Worm (Caenorhabditis elegans) whole organism, L2 larva: Measurements from ENCODE around the gene C03H5.4.

Source experiments
- C34F6.9 ChIP-seq: fragments of 150-350 bp; optimal IDR thresholded peaks from 2 replicates; lab custom pipeline; 2014; ENCODE audit warnings: missing biosample characterization, missing genetic modification characterization
- F13H6.1 ChIP-seq: sonication (generic microtip); optimal IDR thresholded peaks from 2 replicates; lab custom pipeline; 2016; ENCODE audit warnings: missing genetic modification characterization, missing compliant biosample characterization
- R02D3.7 ChIP-seq: fragments of 150-350 bp; optimal IDR thresholded peaks from 2 replicates; lab custom pipeline; 2014; ENCODE audit warnings: missing biosample characterization, missing genetic modification characterization
- Y55F3AM.14 ChIP-seq: fragments of 200-800 bp; sonication (Bioruptor generic); optimal IDR thresholded peaks from 2 replicates; lab custom pipeline; 2018; ENCODE audit warnings: mild to moderate bottlenecking, missing genetic modification characterization, missing compliant biosample characterization
- ZK546.5 ChIP-seq: sonication (generic microtip); optimal IDR thresholded peaks from 2 replicates; lab custom pipeline; 2017; ENCODE audit warnings: missing biosample characterization, missing genetic modification characterization
- alr-1 ChIP-seq: fragments of 150-350 bp; optimal IDR thresholded peaks from 2 replicates; lab custom pipeline; 2014; ENCODE audit warnings: missing biosample characterization, missing genetic modification characterization
- ceh-16 ChIP-seq: fragments of 150-350 bp; optimal IDR thresholded peaks from 2 replicates; lab custom pipeline; 2014; ENCODE audit warnings: missing biosample characterization, missing genetic modification characterization
- ceh-82 ChIP-seq: fragments of 150-350 bp; optimal IDR thresholded peaks from 2 replicates; lab custom pipeline; 2014; ENCODE audit warnings: missing biosample characterization, missing genetic modification characterization
- crh-2 ChIP-seq: sonication (generic microtip); optimal IDR thresholded peaks from 2 replicates; lab custom pipeline; 2017; ENCODE audit warnings: missing biosample characterization, missing genetic modification characterization
- dmd-4 ChIP-seq: sonication (generic microtip); optimal IDR thresholded peaks from 2 replicates; lab custom pipeline; 2017; ENCODE audit warnings: missing biosample characterization, missing genetic modification characterization
- elt-1 ChIP-seq: fragments of 150-350 bp; optimal IDR thresholded peaks from 2 replicates; lab custom pipeline; 2014; ENCODE audit warnings: missing biosample characterization, missing genetic modification characterization
- elt-3 ChIP-seq: sonication (generic microtip); optimal IDR thresholded peaks from 2 replicates; lab custom pipeline; 2017; ENCODE audit warnings: missing biosample characterization, missing genetic modification characterization
- fos-1 ChIP-seq: fragments of 150-350 bp; optimal IDR thresholded peaks from 2 replicates; lab custom pipeline; 2014; ENCODE audit warnings: missing biosample characterization, missing genetic modification characterization
- gmeb-1 ChIP-seq: fragments of 150-350 bp; optimal IDR thresholded peaks from 2 replicates; lab custom pipeline; 2014; ENCODE audit warnings: missing biosample characterization, missing genetic modification characterization
- lin-11 ChIP-seq: fragments of 150-350 bp; sonication (generic microtip); optimal IDR thresholded peaks from 2 replicates; lab custom pipeline; 2014; ENCODE audit warnings: missing biosample characterization, missing genetic modification characterization, inconsistent platforms, mixed read lengths
- lin-13 ChIP-seq: fragments of 150-350 bp; optimal IDR thresholded peaks from 2 replicates; lab custom pipeline; 2014; ENCODE audit warnings: missing biosample characterization, missing genetic modification reagents, missing genetic modification characterization
- lin-39 ChIP-seq: fragments of 150-350 bp; optimal IDR thresholded peaks from 2 replicates; lab custom pipeline; 2014; ENCODE audit warnings: missing biosample characterization, missing genetic modification reagents, missing genetic modification characterization
- lsy-2 ChIP-seq, 2 experiments: fragments of 150-350 bp in 1 of 2; sonication (generic microtip) in 1 of 2; optimal IDR thresholded peaks; 2 replicates each; lab custom pipeline; 2014 to 2017; ENCODE audit warnings: missing biosample characterization in 2 of 2, missing genetic modification characterization in 2 of 2
- mab-5 ChIP-seq: fragments of 150-350 bp; optimal IDR thresholded peaks from 2 replicates; lab custom pipeline; 2014; ENCODE audit warnings: missing biosample characterization, missing genetic modification characterization
- mbf-1 ChIP-seq: sonication (generic microtip); optimal IDR thresholded peaks from 2 replicates; lab custom pipeline; 2017; ENCODE audit warnings: missing biosample characterization, missing genetic modification characterization
- mdl-1 ChIP-seq, 2 experiments: fragments of 150-350 bp in 1 of 2; sonication (generic microtip) in 1 of 2; optimal IDR thresholded peaks; 2 replicates each; lab custom pipeline; 2017; ENCODE audit warnings: missing biosample characterization in 2 of 2, missing genetic modification characterization in 2 of 2
- nhr-10 ChIP-seq: sonication (generic microtip); optimal IDR thresholded peaks from 2 replicates; lab custom pipeline; 2017; ENCODE audit warnings: missing biosample characterization, missing genetic modification characterization
- nhr-11 ChIP-seq: fragments of 150-350 bp; optimal IDR thresholded peaks from 2 replicates; lab custom pipeline; 2014; ENCODE audit warnings: missing biosample characterization, missing genetic modification characterization
- nhr-12 ChIP-seq: fragments of 150-350 bp; optimal IDR thresholded peaks from 2 replicates; lab custom pipeline; 2014; ENCODE audit warnings: missing biosample characterization, missing genetic modification characterization
- nhr-129 ChIP-seq: fragments of 150-350 bp; optimal IDR thresholded peaks from 2 replicates; lab custom pipeline; 2014; ENCODE audit warnings: missing biosample characterization, missing genetic modification characterization
- nhr-21 ChIP-seq: fragments of 150-350 bp; optimal IDR thresholded peaks from 2 replicates; lab custom pipeline; 2014; ENCODE audit warnings: missing biosample characterization, missing genetic modification characterization
- nhr-23 ChIP-seq: fragments of 150-350 bp; optimal IDR thresholded peaks from 2 replicates; lab custom pipeline; 2014; ENCODE audit warnings: missing biosample characterization, missing genetic modification reagents, missing genetic modification characterization
- nhr-237 ChIP-seq: fragments of 150-350 bp; optimal IDR thresholded peaks from 2 replicates; lab custom pipeline; 2014; ENCODE audit warnings: missing biosample characterization, missing genetic modification characterization
- nhr-25 ChIP-seq: fragments of 150-350 bp; sonication (generic microtip); optimal IDR thresholded peaks from 3 replicates; lab custom pipeline; 2014; ENCODE audit warnings: missing biosample characterization, missing genetic modification characterization
- nhr-6 ChIP-seq: fragments of 150-350 bp; optimal IDR thresholded peaks from 2 replicates; lab custom pipeline; 2014; ENCODE audit warnings: missing biosample characterization, missing genetic modification characterization
- peb-1 ChIP-seq: fragments of 150-350 bp; optimal IDR thresholded peaks from 2 replicates; lab custom pipeline; 2014; ENCODE audit warnings: missing biosample characterization, missing genetic modification characterization
- sem-4 ChIP-seq: fragments of 150-350 bp; optimal IDR thresholded peaks from 2 replicates; lab custom pipeline; 2014; ENCODE audit warnings: missing biosample characterization, missing genetic modification reagents, missing genetic modification characterization
- skn-1 ChIP-seq: sonication (generic microtip); optimal IDR thresholded peaks from 2 replicates; lab custom pipeline; 2017; ENCODE audit warnings: missing biosample characterization, missing genetic modification characterization
- sma-9 ChIP-seq, 2 experiments: fragments of 150-350 bp in 1 of 2; sonication (generic microtip) in 1 of 2; optimal IDR thresholded peaks; 2 replicates each; lab custom pipeline; 2014 to 2016; ENCODE audit warnings: missing genetic modification characterization in 2 of 2, mild to moderate bottlenecking in 1 of 2, missing biosample characterization in 1 of 2, missing compliant biosample characterization in 1 of 2, missing genetic modification reagents in 1 of 2, moderate library complexity in 1 of 2
- snpc-4 ChIP-seq: fragments of 150-350 bp; optimal IDR thresholded peaks from 2 replicates; lab custom pipeline; 2014; ENCODE audit warnings: missing biosample characterization, missing genetic modification characterization
- unc-55 ChIP-seq: fragments of 150-350 bp; sonication (generic microtip); optimal IDR thresholded peaks from 3 replicates; lab custom pipeline; 2014; ENCODE audit warnings: missing biosample characterization, missing genetic modification reagents, missing genetic modification characterization
- ztf-1 ChIP-seq: fragments of 200-800 bp; sonication (Bioruptor generic); conservative IDR thresholded peaks from 2 replicates; pipeline ENCODE4 v1.3.6; 2022; ENCODE audit warnings: missing genetic modification characterization, missing compliant biosample characterization
- ztf-11 ChIP-seq: sonication (generic microtip); optimal IDR thresholded peaks from 2 replicates; lab custom pipeline; 2017; ENCODE audit warnings: missing biosample characterization, missing genetic modification characterization
- ztf-4 ChIP-seq: fragments of 150-350 bp; optimal IDR thresholded peaks from 2 replicates; lab custom pipeline; 2014; ENCODE audit warnings: missing biosample characterization, missing genetic modification characterization

Gene C03H5.4

DNA sequence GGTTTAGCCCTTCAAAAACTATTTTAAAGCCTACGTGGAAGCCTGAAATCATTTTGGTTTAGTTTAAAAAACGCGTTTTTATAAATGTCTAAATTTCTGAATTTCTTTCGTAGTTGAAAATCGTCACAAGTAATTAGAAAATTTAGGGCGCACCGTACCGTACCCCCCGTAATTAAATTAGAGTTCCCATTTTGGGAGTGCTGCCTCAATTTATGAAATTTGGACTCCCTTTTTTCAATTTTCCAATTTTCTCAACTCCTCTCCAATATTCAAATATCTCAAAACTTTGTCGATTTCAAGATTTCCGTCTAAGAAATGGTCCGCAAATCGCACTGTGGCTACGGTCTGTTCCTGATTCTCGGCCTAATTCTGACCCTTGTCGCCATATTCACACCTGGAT lies 34.8 kb upstream of the C03H5.4 start, which contains the start of gene clc-31:
TSS of gene clc-31 (plus strand) at position 301 of the 400 bp plus-strand sequence.
- TF ChIP-seq nhr-23 (tag; lab: Kevin White, UChicago) (no peak), nhr-129 (tag; lab: Kevin White, UChicago) (no peak), ZK546.5 (tag; lab: Kevin White, UChicago) (no peak), lin-11 (tag; lab: Kevin White, UChicago) (no peak), ceh-16 (tag; lab: Kevin White, UChicago) (no peak), mdl-1 (tag; optimal IDR thresholded peaks at IDR 0.05; lab: Kevin White, UChicago) (no peak), nhr-6 (tag; lab: Kevin White, UChicago) (no peak), nhr-21 (tag; lab: Kevin White, UChicago) (no peak), nhr-12 (tag; lab: Kevin White, UChicago) (no peak), mab-5 (tag; lab: Kevin White, UChicago) (no peak), C34F6.9 (tag; lab: Kevin White, UChicago) (no peak), fos-1 (tag; lab: Kevin White, UChicago) (no peak), ceh-82 (no peak), sem-4 (tag; lab: Kevin White, UChicago) (no peak)

DNA sequence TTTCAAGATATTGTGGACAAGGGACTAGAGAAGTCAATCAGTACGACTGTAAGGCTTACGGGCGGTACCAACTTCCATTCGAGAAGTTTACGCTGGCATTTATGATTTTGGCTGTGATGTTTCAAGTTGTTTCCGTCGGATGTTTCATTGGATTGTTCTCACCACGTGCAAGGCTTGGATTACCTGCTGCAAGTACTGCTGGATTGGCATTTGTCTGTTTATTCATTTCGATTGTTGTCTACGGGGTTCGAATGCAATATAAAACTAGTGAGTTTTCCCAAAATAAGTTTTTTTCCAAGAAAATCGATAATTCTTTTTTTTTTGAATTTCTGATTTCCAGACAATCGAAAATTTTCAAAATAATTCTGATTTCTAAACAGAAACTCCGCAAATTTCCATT lies 34.3 kb upstream of the C03H5.4 start:
- no peak for TF ChIP-seq sma-9 (GFP tag; optimal IDR thresholded peaks at IDR 0.05; lab: Kevin White, UChicago)
- TF ChIP-seq sma-9 (tag; optimal IDR thresholded peaks at IDR 0.05; lab: Kevin White, UChicago) = no peak
- no peak for TF ChIP-seq sem-4 (tag; lab: Kevin White, UChicago)
- no peak for TF ChIP-seq elt-3
- TF ChIP-seq nhr-21 (tag; lab: Kevin White, UChicago) = no peak

DNA sequence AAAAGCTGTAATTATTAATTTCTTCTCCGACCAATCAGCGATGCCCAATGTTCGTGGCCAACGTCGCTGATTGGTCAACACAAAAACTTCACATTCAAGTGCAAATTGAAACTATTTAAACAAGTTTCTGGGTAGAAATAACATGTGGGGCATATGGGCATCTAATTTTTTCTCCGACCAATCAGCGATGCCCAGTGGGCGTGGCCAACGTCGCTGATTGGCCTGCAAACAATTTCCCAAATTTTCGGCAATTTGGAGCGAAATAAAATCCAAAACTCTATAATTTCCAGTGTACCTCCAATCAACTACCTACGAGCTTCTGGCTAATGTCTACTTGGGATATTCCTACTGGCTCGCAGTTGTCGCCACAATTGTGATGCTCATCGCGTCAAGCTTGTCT lies 33.8 kb upstream of the C03H5.4 start:
- TF ChIP-seq nhr-237 (tag; lab: Kevin White, UChicago) (no peak), skn-1 (no peak), lin-39 (no peak), peb-1 (tag; lab: Kevin White, UChicago) (no peak), nhr-21 (tag; lab: Kevin White, UChicago) (no peak), Y55F3AM.14 (GFP tag; lab: Kevin White, UChicago) (no peak), R02D3.7 (no peak), lsy-2 (tag; optimal IDR thresholded peaks at IDR 0.05; lab: Kevin White, UChicago) (no peak), mab-5 (tag; lab: Kevin White, UChicago) (no peak), sem-4 (tag; lab: Kevin White, UChicago) (no peak), dmd-4 (tag; lab: Kevin White, UChicago) (no peak), ztf-1 (GFP tag; lab: Robert Waterston, UW) (no peak), lin-11 (tag; lab: Kevin White, UChicago) (no peak)

ce11 chrII:347734-348133 lies 27.3 kb upstream of the C03H5.4 start, which contains the start of gene D1069.3:
Gene D1069.3 (minus strand): TSS chrII:347891.
- TF ChIP-seq nhr-11 (tag; lab: Kevin White, UChicago) (no peak), F13H6.1 (tag; lab: Kevin White, UChicago) (peak; percentile 2), mbf-1 (no peak), ztf-4 (tag; lab: Kevin White, UChicago) (no peak), nhr-6 (tag; lab: Kevin White, UChicago) (no peak), lsy-2 (tag; optimal IDR thresholded peaks at IDR 0.05; lab: Kevin White, UChicago) (peak; percentile 29 to 59), ceh-82 (no peak), peb-1 (tag; lab: Kevin White, UChicago) (no peak), alr-1 (no peak), lin-13 (peak; percentile 6), C34F6.9 (tag; lab: Kevin White, UChicago) (peak; percentile 49), crh-2 (tag; lab: Kevin White, UChicago) (peak; percentile 36), lin-11 (tag; lab: Kevin White, UChicago) (peak; percentile 34), elt-1 (no peak), nhr-129 (tag; lab: Kevin White, UChicago) (no peak), unc-55 (GFP tag; lab: Kevin White, UChicago) (peak; percentile 58), gmeb-1 (tag; lab: Kevin White, UChicago) (peak; percentile 50)

DNA sequence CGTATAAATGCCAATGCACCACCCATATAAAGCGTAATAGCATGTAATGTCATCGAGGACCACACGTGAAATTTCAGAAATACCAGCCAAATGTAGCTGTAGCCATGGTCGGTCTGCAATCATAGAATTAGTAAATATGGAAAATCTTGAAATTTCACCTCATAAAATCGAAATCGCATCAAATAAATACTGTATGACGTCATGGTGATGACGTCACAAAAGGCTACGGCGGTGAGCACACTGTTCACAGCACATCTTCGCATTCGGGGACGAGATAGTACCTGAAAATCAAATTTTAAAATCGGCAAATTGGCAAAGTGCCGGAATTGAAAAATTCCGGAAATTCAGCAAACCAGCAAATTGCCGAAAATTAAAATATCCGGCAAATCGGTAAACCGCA lies 25.3 kb upstream of the C03H5.4 start:
- TF ChIP-seq ztf-1 (GFP tag; lab: Robert Waterston, UW) = no peak
- TF ChIP-seq nhr-25 (tag; lab: Kevin White, UChicago) = no peak
- TF ChIP-seq nhr-237 (tag; lab: Kevin White, UChicago) = no peak
- no peak for TF ChIP-seq gmeb-1 (tag; lab: Kevin White, UChicago)
- TF ChIP-seq ztf-4 (tag; lab: Kevin White, UChicago) = no peak
- TF ChIP-seq nhr-12 (tag; lab: Kevin White, UChicago) = no peak
- TF ChIP-seq snpc-4 (tag; lab: Kevin White, UChicago) = no peak
- TF ChIP-seq elt-3 = no peak
- TF ChIP-seq ztf-11 (tag; lab: Kevin White, UChicago) = no peak
- no peak for TF ChIP-seq C34F6.9 (tag; lab: Kevin White, UChicago)
- TF ChIP-seq nhr-10 (tag; lab: Kevin White, UChicago) = no peak
- TF ChIP-seq sem-4 (tag; lab: Kevin White, UChicago) = no peak
- TF ChIP-seq unc-55 (GFP tag; lab: Kevin White, UChicago) = no peak
